Fruit fly (Drosophila melanogaster) ovary, adult (tissue): ENCODE results near the gene tfc.

Source experiments
- CG17801 ChIP-seq: fragments of 200-800 bp; optimal IDR thresholded peaks from 2 replicates; lab custom pipeline; 2019; ENCODE audit warnings: missing biosample characterization, mild to moderate bottlenecking, missing genetic modification characterization, moderate library complexity; ENCODE audit not compliant: partially characterized antibody

tfc gene

dm6 chr3L:1302950-1303352 is 46.7 kb downstream of the tfc start:
- no peak for TF ChIP-seq CG17801 (GFP tag; lab: Kevin White, UChicago)

dm6 chr3L:1305317-1305716 is 49.1 kb downstream of the tfc start:
- TF ChIP-seq CG17801 (GFP tag; lab: Kevin White, UChicago): no peak

- peak; percentile 14 for TF ChIP-seq CG17801 (GFP tag; lab: Kevin White, UChicago)
Observed at dm6 chr3L:1307005-1307632, 50.9 kb downstream of the tfc start, which contains the start of the genes Ctr9 and Nt5a. Gene Ctr9 (plus strand): TSS chr3L:1307224. Gene Nt5a (minus strand): TSS chr3L:1307418.

- peak; percentile 9 for TF ChIP-seq CG17801 (GFP tag; lab: Kevin White, UChicago)
Observed at dm6 chr3L:1313039-1313766, 57.0 kb downstream of the tfc start, which contains the start of the genes sturkopf and Herc4. Gene sturkopf (minus strand): TSS chr3L:1313377. Gene Herc4 (plus strand): TSS chr3L:1313696.

dm6 chr3L:1318241-1318640 is 62.0 kb downstream of the tfc start, which contains the start of gene Myo61F:
Gene Myo61F (plus strand): TSS chr3L:1318480.
- peak; percentile 13 for TF ChIP-seq CG17801 (GFP tag; lab: Kevin White, UChicago)

- TF ChIP-seq CG17801 (GFP tag; lab: Kevin White, UChicago): no peak
Observed at dm6 chr3L:1319097-1319725, 63.0 kb downstream of the tfc start.

- peak; percentile 62 for TF ChIP-seq CG17801 (GFP tag; lab: Kevin White, UChicago)
Observed at dm6 chr3L:1320230-1320930, 64.1 kb downstream of the tfc start.

- TF ChIP-seq CG17801 (GFP tag; lab: Kevin White, UChicago): no peak
Observed at dm6 chr3L:1320931-1321556, 64.8 kb downstream of the tfc start.

dm6 chr3L:1322159-1322558 is 65.9 kb downstream of the tfc start:
- no peak for TF ChIP-seq CG17801 (GFP tag; lab: Kevin White, UChicago)

- no peak for TF ChIP-seq CG17801 (GFP tag; lab: Kevin White, UChicago)
Observed at dm6 chr3L:1322706-1323105, 66.5 kb downstream of the tfc start, which contains the start of gene CG9184. Gene CG9184 (minus strand): TSS chr3L:1322806.

- no peak for TF ChIP-seq CG17801 (GFP tag; lab: Kevin White, UChicago)
Observed at dm6 chr3L:1323136-1323535, 66.9 kb downstream of the tfc start.
